Fruit fly (Drosophila melanogaster): ENCODE measurements around the gene CG13247.

The CG13247 gene

dm6 chr3L:20410780-20411179 is 40.7 kb downstream of the CG13247 start:
- TF ChIP-seq CG17801 (GFP tag; optimal IDR thresholded peaks at IDR 0.05; ENCODE audit: partially characterized antibody) = peak; percentile 41

dm6 chr3L:20413304-20413703 is 43.2 kb downstream of the CG13247 start, which contains the start of gene zye:
TSS of gene zye (plus strand) at chr3L:20413604.
- no peak for TF ChIP-seq CG17801 (GFP tag; optimal IDR thresholded peaks at IDR 0.05; ENCODE audit: partially characterized antibody)
